Fruit fly (Drosophila melanogaster) whole organism, embryonic: Measurements from ENCODE around the gene Idgf3.

Source experiments
- ATbp ChIP-seq: fragments of 200-800 bp; sonication (Bioruptor generic); optimal IDR thresholded peaks from 2 replicates; lab custom pipeline; 2017; ENCODE audit warnings: missing biosample characterization, mild to moderate bottlenecking, missing genetic modification characterization, missing genetic modification reagents
- Adf1 ChIP-seq: fragments of 200-800 bp; sonication (Bioruptor generic); IDR thresholded peaks from 2 replicates; pipeline ENCODE4 v1.3.6; 2022; ENCODE audit warnings: missing biosample characterization, missing genetic modification characterization
- Atf-2 ChIP-seq: fragments of 200-800 bp; sonication (Bioruptor generic); optimal IDR thresholded peaks from 2 replicates; lab custom pipeline; 2016; ENCODE audit warnings: missing biosample characterization, missing genetic modification characterization
- Atf6 ChIP-seq: fragments of 200-800 bp; sonication (Bioruptor generic); IDR thresholded peaks from 2 replicates; pipeline ENCODE4 v1.3.6; 2022; ENCODE audit warnings: missing biosample characterization, missing genetic modification characterization
- CG10267 ChIP-seq: fragments of 200-800 bp; sonication (Bioruptor generic); optimal IDR thresholded peaks from 2 replicates; lab custom pipeline; 2018; ENCODE audit warnings: missing biosample characterization, mild to moderate bottlenecking, missing genetic modification characterization, moderate library complexity
- CG11247 ChIP-seq: fragments of 200-800 bp; sonication (Bioruptor generic); IDR thresholded peaks from 2 replicates; pipeline ENCODE4 v1.3.6; 2022; ENCODE audit warnings: missing biosample characterization, missing genetic modification characterization
- CG12659 ChIP-seq: fragments of 200-800 bp; sonication (Bioruptor generic); optimal IDR thresholded peaks from 3 replicates; lab custom pipeline; 2017; ENCODE audit warnings: mild to moderate bottlenecking, missing biosample characterization, missing genetic modification reagents, missing genetic modification characterization
- CG13287 ChIP-seq: fragments of 200-800 bp; sonication (Bioruptor generic); IDR thresholded peaks from 2 replicates; pipeline ENCODE4 v1.3.6; 2022; ENCODE audit warnings: missing biosample characterization, missing genetic modification characterization; ENCODE audit not compliant: partially characterized antibody
- CG15696 ChIP-seq: fragments of 200-800 bp; sonication (Bioruptor generic); optimal IDR thresholded peaks from 2 replicates; lab custom pipeline; 2019; ENCODE audit warnings: missing biosample characterization, mild to moderate bottlenecking, missing genetic modification characterization, moderate library complexity
- CG1603 ChIP-seq: fragments of 200-800 bp; sonication (Bioruptor generic); optimal IDR thresholded peaks from 2 replicates; lab custom pipeline; 2019; ENCODE audit warnings: missing biosample characterization, mild to moderate bottlenecking, missing genetic modification characterization, moderate library complexity
- CG17361 ChIP-seq: fragments of 200-800 bp; sonication (Bioruptor generic); IDR thresholded peaks from 3 replicates; pipeline ENCODE4 v1.3.6; 2022; ENCODE audit warnings: missing biosample characterization, missing genetic modification characterization
- CG18619 ChIP-seq: fragments of 200-800 bp; sonication (Bioruptor generic); optimal IDR thresholded peaks from 3 replicates; lab custom pipeline; 2017; ENCODE audit warnings: missing biosample characterization, mild to moderate bottlenecking, missing genetic modification characterization
- CG2116 ChIP-seq: fragments of 200-800 bp; sonication (Bioruptor generic); optimal IDR thresholded peaks from 3 replicates; lab custom pipeline; 2018; ENCODE audit warnings: missing biosample characterization, mild to moderate bottlenecking, missing genetic modification characterization
- CG2202 ChIP-seq: fragments of 200-800 bp; sonication (Bioruptor generic); optimal IDR thresholded peaks from 2 replicates; lab custom pipeline; 2018; ENCODE audit warnings: missing biosample characterization, mild to moderate bottlenecking, missing genetic modification characterization
- CG2712 ChIP-seq: fragments of 200-800 bp; optimal IDR thresholded peaks from 3 replicates; lab custom pipeline; 2019; ENCODE audit warnings: missing biosample characterization, mild to moderate bottlenecking, missing genetic modification characterization, moderate library complexity
- CG2889 ChIP-seq: fragments of 200-800 bp; sonication (Bioruptor generic); IDR thresholded peaks from 3 replicates; pipeline ENCODE4 v1.3.6; 2022; ENCODE audit warnings: missing biosample characterization, missing genetic modification characterization
- CG3407 ChIP-seq: fragments of 200-800 bp; sonication (Bioruptor generic); optimal IDR thresholded peaks from 2 replicates; lab custom pipeline; 2018; ENCODE audit warnings: missing biosample characterization, mild to moderate bottlenecking, missing genetic modification characterization
- CG4328 ChIP-seq: fragments of 200-800 bp; sonication (Bioruptor generic); optimal IDR thresholded peaks from 3 replicates; lab custom pipeline; 2017; ENCODE audit warnings: missing biosample characterization, missing genetic modification reagents, missing genetic modification characterization
- CG4424 ChIP-seq: fragments of 200-800 bp; sonication (Bioruptor generic); optimal IDR thresholded peaks from 3 replicates; lab custom pipeline; 2016; ENCODE audit warnings: missing biosample characterization, missing genetic modification characterization
- CG6683 ChIP-seq: fragments of 200-800 bp; sonication (Bioruptor generic); optimal IDR thresholded peaks from 2 replicates; lab custom pipeline; 2017; ENCODE audit warnings: missing biosample characterization, mild to moderate bottlenecking, missing genetic modification characterization, missing genetic modification reagents
- CG7357 ChIP-seq: fragments of 200-800 bp; sonication (Bioruptor generic); IDR thresholded peaks from 3 replicates; pipeline ENCODE4 v1.3.6; 2022; ENCODE audit warnings: missing biosample characterization, missing genetic modification characterization
- CG8359 ChIP-seq: fragments of 200-800 bp; sonication (Bioruptor generic); optimal IDR thresholded peaks from 2 replicates; lab custom pipeline; 2017; ENCODE audit warnings: missing biosample characterization, mild to moderate bottlenecking, missing genetic modification characterization, borderline replicate concordance
- CG9817 ChIP-seq: fragments of 200-800 bp; sonication (Bioruptor generic); optimal IDR thresholded peaks from 2 replicates; lab custom pipeline; 2018; ENCODE audit warnings: missing biosample characterization, mild to moderate bottlenecking, missing genetic modification characterization, moderate library complexity
- CTCF ChIP-seq: fragments of 200-800 bp; sonication (Bioruptor generic); optimal IDR thresholded peaks from 2 replicates; lab custom pipeline; 2017; ENCODE audit warnings: missing biosample characterization, mild to moderate bottlenecking, missing genetic modification characterization, moderate library complexity
- Camta ChIP-seq: fragments of 200-800 bp; sonication (Bioruptor generic); optimal IDR thresholded peaks from 2 replicates; lab custom pipeline; 2016; ENCODE audit warnings: missing biosample characterization, missing genetic modification characterization
- D19A ChIP-seq: fragments of 200-800 bp; optimal IDR thresholded peaks from 3 replicates; lab custom pipeline; 2019; ENCODE audit warnings: missing biosample characterization, mild to moderate bottlenecking, missing genetic modification characterization, moderate library complexity
- Drgx ChIP-seq: fragments of 200-800 bp; sonication (Bioruptor generic); IDR thresholded peaks from 2 replicates; pipeline ENCODE4 v1.3.6; 2022; ENCODE audit warnings: missing biosample characterization, missing genetic modification characterization
- Fer3 ChIP-seq: fragments of 200-800 bp; sonication (Bioruptor generic); optimal IDR thresholded peaks from 2 replicates; lab custom pipeline; 2018; ENCODE audit warnings: missing biosample characterization, mild to moderate bottlenecking, missing genetic modification characterization, moderate library complexity
- Hey ChIP-seq: fragments of 200-800 bp; sonication (Bioruptor generic); optimal IDR thresholded peaks from 3 replicates; lab custom pipeline; 2018; ENCODE audit warnings: missing biosample characterization, mild to moderate bottlenecking, missing genetic modification characterization
- HmgD ChIP-seq: fragments of 200-800 bp; sonication (Bioruptor generic); optimal IDR thresholded peaks from 3 replicates; lab custom pipeline; 2016; ENCODE audit warnings: missing biosample characterization, missing genetic modification characterization
- HmgZ ChIP-seq: fragments of 200-800 bp; sonication (Bioruptor generic); optimal IDR thresholded peaks from 2 replicates; lab custom pipeline; 2018; ENCODE audit warnings: missing biosample characterization, mild to moderate bottlenecking, missing genetic modification characterization
- Hr39 ChIP-seq: fragments of >200 bp; optimal IDR thresholded peaks from 2 replicates; lab custom pipeline; 2017
- Lim3 ChIP-seq: fragments of 200-800 bp; sonication (Bioruptor generic); IDR thresholded peaks from 2 replicates; pipeline ENCODE4 v1.3.6; 2022; ENCODE audit warnings: missing biosample characterization, missing genetic modification characterization
- Sox102F ChIP-seq: fragments of 200-800 bp; sonication (Bioruptor generic); optimal IDR thresholded peaks from 2 replicates; lab custom pipeline; 2018; ENCODE audit warnings: missing biosample characterization, mild to moderate bottlenecking, missing genetic modification characterization, moderate library complexity
- bigmax ChIP-seq: fragments of 200-800 bp; sonication (Bioruptor generic); optimal IDR thresholded peaks from 2 replicates; lab custom pipeline; 2018; ENCODE audit warnings: missing biosample characterization, mild to moderate bottlenecking, missing genetic modification characterization
- bsh ChIP-seq, 2 experiments: fragments of 200-800 bp; sonication (Bioruptor generic); optimal IDR thresholded peaks; 2 replicates each; lab custom pipeline; 2017 to 2018; ENCODE audit warnings: mild to moderate bottlenecking in 2 of 2, missing biosample characterization in 2 of 2, missing genetic modification characterization in 2 of 2, moderate library complexity in 1 of 2
- croc ChIP-seq: fragments of 200-800 bp; sonication (Bioruptor generic); conservative IDR thresholded peaks from 3 replicates; pipeline ENCODE4 v1.3.6; 2022; ENCODE audit warnings: missing biosample characterization, missing genetic modification characterization
- eve ChIP-seq, 2 experiments: fragments of >200 bp; optimal IDR thresholded peaks; 2 replicates each; lab custom pipeline; 2017; ENCODE audit warnings: missing biosample characterization in 2 of 2, missing genetic modification characterization in 2 of 2
- fd102C ChIP-seq: fragments of 200-800 bp; sonication (Bioruptor generic); optimal IDR thresholded peaks from 2 replicates; lab custom pipeline; 2018; ENCODE audit warnings: missing biosample characterization, mild to moderate bottlenecking, missing genetic modification characterization, moderate library complexity
- fu2 ChIP-seq: fragments of 200-800 bp; sonication (Bioruptor generic); optimal IDR thresholded peaks from 2 replicates; lab custom pipeline; 2016; ENCODE audit warnings: missing biosample characterization, missing genetic modification characterization
- jigr1 ChIP-seq: fragments of 200-800 bp; sonication (Bioruptor generic); IDR thresholded peaks from 3 replicates; pipeline ENCODE4 v1.3.6; 2022; ENCODE audit warnings: missing biosample characterization, missing genetic modification characterization
- lov ChIP-seq, 2 experiments: fragments of 200-800 bp in 1 of 2; fragments of >200 bp in 1 of 2; sonication (Bioruptor generic) in 1 of 2; IDR thresholded peaks in 1 of 2; optimal IDR thresholded peaks in 1 of 2; 2 replicates in 1 of 2; 3 replicates in 1 of 2; pipeline versions ENCODE4 v1.3.6 to Lab custom; 2017 to 2022; ENCODE audit warnings: missing biosample characterization in 1 of 2, missing genetic modification characterization in 1 of 2
- nmo ChIP-seq: fragments of 200-800 bp; sonication (Bioruptor generic); optimal IDR thresholded peaks from 2 replicates; lab custom pipeline; 2018; ENCODE audit warnings: missing biosample characterization, mild to moderate bottlenecking, missing genetic modification characterization, moderate library complexity
- nom ChIP-seq: fragments of 200-800 bp; sonication (Bioruptor generic); optimal IDR thresholded peaks from 2 replicates; lab custom pipeline; 2017; ENCODE audit warnings: missing biosample characterization, missing genetic modification characterization, mild to moderate bottlenecking, moderate library complexity, missing genetic modification reagents
- ranshi ChIP-seq: fragments of 200-800 bp; sonication (Bioruptor generic); IDR thresholded peaks from 2 replicates; pipeline ENCODE4 v1.3.6; 2022; ENCODE audit warnings: missing biosample characterization, missing genetic modification characterization
- sens ChIP-seq: fragments of 200-800 bp; sonication (Bioruptor generic); peaks from one replicate; lab custom pipeline; 2016; ENCODE audit warnings: missing biosample characterization, missing genetic modification characterization
- ssp ChIP-seq: fragments of 200-800 bp; sonication (Bioruptor generic); IDR thresholded peaks from 2 replicates; pipeline ENCODE4 v1.3.6; 2022; ENCODE audit warnings: missing biosample characterization, missing genetic modification characterization
- trem ChIP-seq: fragments of 200-800 bp; optimal IDR thresholded peaks from 3 replicates; lab custom pipeline; 2019; ENCODE audit warnings: missing biosample characterization, mild to moderate bottlenecking, missing genetic modification characterization, moderate library complexity
- unpg ChIP-seq: fragments of 200-800 bp; sonication (Bioruptor generic); optimal IDR thresholded peaks from 3 replicates; lab custom pipeline; 2018; ENCODE audit warnings: missing biosample characterization, mild to moderate bottlenecking, missing genetic modification characterization, moderate library complexity
- wor ChIP-seq: fragments of 200-800 bp; sonication (Bioruptor generic); IDR thresholded peaks from 2 replicates; pipeline ENCODE4 v1.3.6; 2022; ENCODE audit warnings: missing biosample characterization, missing genetic modification characterization

Gene Idgf3

DNA sequence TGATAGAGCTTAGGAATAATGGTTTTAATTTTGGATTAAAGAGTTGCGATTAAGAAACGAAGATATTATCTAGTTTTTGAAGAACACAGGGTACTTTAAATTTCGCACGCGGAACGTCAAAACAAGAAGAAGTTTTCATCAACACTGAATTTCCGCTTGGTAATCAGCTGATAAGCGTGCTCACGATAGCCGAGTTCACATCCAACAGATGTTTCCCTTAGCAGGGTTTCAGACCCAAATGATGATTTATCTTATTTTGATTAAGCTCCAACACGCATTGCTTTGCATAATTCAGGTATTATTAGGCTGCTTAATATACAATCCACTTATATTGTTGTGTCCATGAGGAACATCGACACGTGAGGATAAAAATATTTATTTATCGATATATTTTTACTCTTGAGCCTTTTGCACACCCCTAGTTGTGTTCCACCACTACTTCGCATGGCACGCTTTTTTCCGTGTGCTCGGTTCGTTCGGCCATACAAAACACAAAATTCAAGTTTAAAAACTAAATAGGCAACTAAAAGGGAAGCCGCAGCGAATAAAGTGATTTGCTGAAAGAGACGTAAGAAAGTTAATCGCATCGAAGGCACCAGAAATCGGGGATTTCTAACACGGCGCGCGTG is 40.5 kb downstream of the Idgf3 start, which contains the start of gene Tpr2 (continued):
- peak; percentile 75 for TF ChIP-seq nmo (GFP tag; lab: Kevin White, UChicago)
- TF ChIP-seq CG15696 (tag; lab: Kevin White, UChicago), result peak; percentile 29
- peak; percentile 50 for TF ChIP-seq CG2202 (tag; lab: Kevin White, UChicago)
- peak; percentile 74 for TF ChIP-seq CG2712 (tag; lab: Kevin White, UChicago)
- TF ChIP-seq CG12659 (GFP tag; lab: Kevin White, UChicago), result peak; percentile 87
- peak; percentile 88 for TF ChIP-seq CG1603 (tag; lab: Kevin White, UChicago)
- TF ChIP-seq sens (GFP tag; lab: Kevin White, UChicago), result peak; percentile 89
- TF ChIP-seq CG9817 (tag; lab: Kevin White, UChicago), result peak; percentile 67
- no peak for TF ChIP-seq nom (GFP tag; lab: Kevin White, UChicago)
- TF ChIP-seq wor (GFP tag; lab: Robert Waterston, UW), result no peak
- TF ChIP-seq CG17361 (GFP tag; lab: Robert Waterston, UW), result peak; percentile 45; the same call in 2 of the 3 replicates
- peak; percentile 33 for TF ChIP-seq fd102C (GFP tag; lab: Kevin White, UChicago)
- no peak for TF ChIP-seq CG2889 (GFP tag; lab: Robert Waterston, UW)
- TF ChIP-seq CG11247 (GFP tag; lab: Robert Waterston, UW), result no peak
- no peak for TF ChIP-seq ATbp
- TF ChIP-seq CG3407 (GFP tag; lab: Kevin White, UChicago), result no peak
- 0 out of 2 replicates have a peak, but pooled peaks have one; percentile 17 for TF ChIP-seq Adf1
- peak; percentile 70 for TF ChIP-seq CTCF (GFP tag; lab: Kevin White, UChicago)
- no peak for TF ChIP-seq CG7357 (GFP tag; lab: Robert Waterston, UW)
- peak in 1 of 2 experiments; percentile 29 for TF ChIP-seq bsh (GFP tag; optimal IDR thresholded peaks at IDR 0.05; lab: Kevin White, UChicago)
- TF ChIP-seq fu2, result peak; percentile 11
- peak; percentile 37; the same call in 1 of the 2 replicates for TF ChIP-seq ssp (GFP tag; lab: Robert Waterston, UW)
- no peak for TF ChIP-seq Hr39 (lab: Kevin White, UChicago)
- TF ChIP-seq CG8359, result no peak
- TF ChIP-seq Atf-2, result no peak
- TF ChIP-seq CG6683 (GFP tag; lab: Kevin White, UChicago), result no peak
- peak; percentile 32 for TF ChIP-seq Sox102F
- no peak for TF ChIP-seq lov (optimal IDR thresholded peaks at IDR 0.05; lab: Kevin White, UChicago)
- TF ChIP-seq lov (GFP tag; IDR thresholded peaks at IDR 0.05; lab: Robert Waterston, UW), result no peak
- TF ChIP-seq CG18619 (GFP tag; lab: Kevin White, UChicago), result peak; percentile 59
- no peak for TF ChIP-seq CG4424
- peak; percentile 65 for TF ChIP-seq Hey (tag; lab: Kevin White, UChicago)
- peak; percentile 40 for TF ChIP-seq D19A
- peak in 1 of 2 experiments; percentile 83 for TF ChIP-seq eve (GFP tag; optimal IDR thresholded peaks at IDR 0.05; lab: Kevin White, UChicago)
- TF ChIP-seq bigmax (GFP tag; lab: Kevin White, UChicago), result no peak
- TF ChIP-seq HmgD (GFP tag; lab: Kevin White, UChicago), result peak; percentile 43
- TF ChIP-seq CG10267 (tag; lab: Kevin White, UChicago), result peak; percentile 91
- TF ChIP-seq Camta (GFP tag; lab: Kevin White, UChicago), result peak; percentile 71
- peak; percentile 98 for TF ChIP-seq CG13287 (GFP tag; lab: Robert Waterston, UW)
- peak; percentile 92 for TF ChIP-seq CG2116 (GFP tag; lab: Kevin White, UChicago)
- peak; percentile 25; the same call in 1 of the 3 replicates for TF ChIP-seq croc (GFP tag; lab: Robert Waterston, UW)
- no peak for TF ChIP-seq Lim3 (GFP tag; lab: Robert Waterston, UW)
- TF ChIP-seq Fer3 (tag; lab: Kevin White, UChicago), result no peak
- TF ChIP-seq jigr1 (GFP tag; lab: Robert Waterston, UW), result no peak
- TF ChIP-seq ranshi (GFP tag; lab: Robert Waterston, UW), result no peak
- peak; percentile 66 for TF ChIP-seq Atf6 (GFP tag; lab: Robert Waterston, UW)
- TF ChIP-seq HmgZ, result peak; percentile 68
- no peak for TF ChIP-seq CG4328 (GFP tag; lab: Kevin White, UChicago)
- TF ChIP-seq trem (tag; lab: Kevin White, UChicago), result peak; percentile 91
- TF ChIP-seq Drgx, result no peak
- peak; percentile 56 for TF ChIP-seq unpg (GFP tag; lab: Kevin White, UChicago)
